Worm (Caenorhabditis elegans): Measurements from ENCODE around the gene H08J19.1.

The H08J19.1 gene

ce11 chrX:15642638-15643037, at the start of gene H08J19.1:
H08J19.1 (plus strand) TSS chrX:15642938.
- TF ChIP-seq nhr-237 (tag; optimal IDR thresholded peaks at IDR 0.05) (no peak), tlp-1 (tag; optimal IDR thresholded peaks at IDR 0.05) (no peak), unc-30 (tag; optimal IDR thresholded peaks at IDR 0.05) (no peak), hpl-2 (GFP tag; optimal IDR thresholded peaks at IDR 0.05) (no peak), isw-1 (GFP tag; IDR thresholded peaks at IDR 0.05) (no peak), hlh-17 (GFP tag; optimal IDR thresholded peaks at IDR 0.05; ENCODE audit: borderline replicate concordance) (no peak), ceh-82 (tag; optimal IDR thresholded peaks at IDR 0.05) (no peak), dsc-1 (tag; optimal IDR thresholded peaks at IDR 0.05) (no peak), pag-3 (tag; optimal IDR thresholded peaks at IDR 0.05; ENCODE audit: borderline replicate concordance, insufficient read depth) (no peak), jun-1 (tag; optimal IDR thresholded peaks at IDR 0.05) (no peak), ceh-63 (GFP tag; optimal IDR thresholded peaks at IDR 0.05) (no peak), mdl-1 (tag; optimal IDR thresholded peaks at IDR 0.05) (no peak), nhr-28 (tag; optimal IDR thresholded peaks at IDR 0.05) (no peak), blmp-1 (tag; optimal IDR thresholded peaks at IDR 0.05) (no peak), ztf-4 (tag; optimal IDR thresholded peaks at IDR 0.05) (no peak), mab-9 (GFP tag; IDR thresholded peaks at IDR 0.05) (no peak), lin-39 (tag; optimal IDR thresholded peaks at IDR 0.05) (no peak), ama-1 (optimal IDR thresholded peaks at IDR 0.05) (no peak)

- TF ChIP-seq fkh-8 (tag; optimal IDR thresholded peaks at IDR 0.05) (no peak), skn-1 (tag; optimal IDR thresholded peaks at IDR 0.05) (no peak), F16B12.6 (tag; optimal IDR thresholded peaks at IDR 0.05) (no peak), egl-13 (tag; optimal IDR thresholded peaks at IDR 0.05) (no peak), Y116A8C.19 (tag; optimal IDR thresholded peaks at IDR 0.05; ENCODE audit: borderline replicate concordance) (no peak), ztf-11 (tag; optimal IDR thresholded peaks at IDR 0.05) (no peak), lin-14 (GFP tag; optimal IDR thresholded peaks at IDR 0.05) (no peak), irx-1 (tag; optimal IDR thresholded peaks at IDR 0.05) (no peak), mab-9 (GFP tag; IDR thresholded peaks at IDR 0.05) (no peak), blmp-1 (tag; optimal IDR thresholded peaks at IDR 0.05) (no peak), dpl-1 (GFP tag; optimal IDR thresholded peaks at IDR 0.05) (no peak), efl-3 (GFP tag; optimal IDR thresholded peaks at IDR 0.05) (no peak)
Observed at ce11 chrX:15593366-15593765, 49.4 kb upstream of the H08J19.1 start.

DNA sequence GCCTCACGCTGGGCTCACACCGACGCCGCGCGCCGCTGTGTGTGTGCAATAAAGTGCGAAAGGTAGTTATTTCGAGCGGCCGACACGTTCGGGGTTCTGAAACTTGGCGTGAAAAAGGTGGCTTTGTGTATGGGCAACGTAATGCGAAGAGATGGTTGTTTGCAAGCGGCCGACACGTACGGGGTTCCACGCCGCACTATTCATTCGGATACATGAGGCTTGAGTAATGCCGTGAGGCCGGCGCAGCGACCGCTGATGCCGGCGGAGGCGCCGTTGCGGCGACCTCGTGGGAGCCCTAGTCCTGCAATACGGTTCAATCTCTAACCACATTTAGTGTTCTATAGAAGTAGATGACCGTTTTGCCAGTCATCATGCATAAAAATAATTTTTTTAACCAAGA, 48.7 kb upstream of the H08J19.1 start:
- TF ChIP-seq nhr-77 (tag; optimal IDR thresholded peaks at IDR 0.05) (no peak), mep-1 (tag; optimal IDR thresholded peaks at IDR 0.05) (no peak)

DNA sequence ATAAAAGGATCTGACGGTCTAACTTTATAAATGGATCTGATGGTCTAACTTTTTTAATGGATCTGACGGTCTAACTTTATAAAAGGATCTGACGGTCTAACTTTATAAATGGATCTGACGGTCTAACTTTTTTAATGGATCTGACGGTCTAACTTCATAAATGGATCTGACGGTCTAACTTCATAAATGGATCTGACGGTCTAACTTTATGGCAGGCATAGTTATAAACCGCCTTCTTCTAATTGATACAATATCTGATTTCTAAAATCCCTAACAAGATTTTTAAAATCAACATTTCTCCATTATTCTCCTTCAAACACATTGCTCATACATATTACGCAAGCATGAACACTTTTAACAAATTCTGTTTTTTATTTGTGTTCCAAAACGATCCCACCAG, 45.7 kb upstream of the H08J19.1 start, which contains the start of gene K09A9.8:
Gene K09A9.8 (minus strand): TSS at position 101 of the 400 bp plus-strand sequence.
- TF ChIP-seq ama-1 (optimal IDR thresholded peaks at IDR 0.05), result no peak
- TF ChIP-seq swsn-7 (tag; optimal IDR thresholded peaks at IDR 0.05), result no peak
- no peak for TF ChIP-seq unc-62 (GFP tag; optimal IDR thresholded peaks at IDR 0.05)
- no peak for TF ChIP-seq ets-5 (GFP tag; IDR thresholded peaks at IDR 0.05)
- no peak for TF ChIP-seq pag-3 (tag; optimal IDR thresholded peaks at IDR 0.05; ENCODE audit: borderline replicate concordance, insufficient read depth)
- no peak for TF ChIP-seq lin-35 (GFP tag; optimal IDR thresholded peaks at IDR 0.05)
- no peak for TF ChIP-seq lin-14 (GFP tag; optimal IDR thresholded peaks at IDR 0.05)

DNA sequence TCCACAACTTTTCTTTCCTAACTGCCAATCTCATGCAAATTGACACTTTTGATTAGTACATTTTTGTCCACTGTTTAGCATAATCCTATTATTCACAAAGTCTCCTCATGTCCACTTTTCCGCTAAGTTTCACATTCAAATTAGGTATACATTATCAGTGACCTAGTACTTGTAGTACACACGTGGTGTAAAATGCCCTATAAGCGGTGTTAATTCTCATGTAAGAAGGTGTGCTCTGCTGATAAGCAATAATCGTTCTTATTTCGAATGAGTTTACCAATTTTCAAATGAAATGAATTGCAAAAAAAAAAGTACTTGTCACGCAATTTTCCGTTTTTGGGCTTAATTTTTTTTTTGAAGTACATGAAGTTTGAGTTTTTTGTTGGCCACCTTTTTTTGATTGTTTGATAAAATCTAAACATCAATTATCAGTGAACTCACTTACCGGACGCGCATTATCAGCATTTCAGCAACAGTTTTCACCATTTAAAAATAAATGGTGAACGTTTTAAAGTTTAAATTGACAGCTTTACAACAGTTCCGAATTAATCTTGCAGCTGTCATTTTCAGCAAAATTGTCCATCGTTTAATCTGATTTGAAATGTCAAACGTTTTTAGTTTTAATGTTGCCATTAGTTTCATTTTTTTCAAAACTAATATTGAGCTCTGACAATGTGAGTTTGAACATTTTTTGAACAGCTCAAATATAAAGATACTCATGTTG, 43.9 kb upstream of the H08J19.1 start:
- TF ChIP-seq efl-1 (optimal IDR thresholded peaks at IDR 0.05), result no peak
- TF ChIP-seq efl-1 (GFP tag; optimal IDR thresholded peaks at IDR 0.05 in 1 of 2), result peak in 1 of 2 experiments; percentile 67
- peak in 1 of 2 experiments; percentile 23 for TF ChIP-seq lin-35 (GFP tag; optimal IDR thresholded peaks at IDR 0.05)
- no peak for TF ChIP-seq sptf-1 (tag; optimal IDR thresholded peaks at IDR 0.05)
- TF ChIP-seq elt-2 (tag; optimal IDR thresholded peaks at IDR 0.05), result peak; percentile 79
